Worm (Caenorhabditis elegans) whole organism, L2 larva: ENCODE data around the gene C06A12.19.

Experiments
- C34F6.9 ChIP-seq: fragments of 150-350 bp; optimal IDR thresholded peaks from 2 replicates; lab custom pipeline; 2014; ENCODE audit warnings: missing biosample characterization, missing genetic modification characterization
- F13H6.1 ChIP-seq: sonication (generic microtip); optimal IDR thresholded peaks from 2 replicates; lab custom pipeline; 2016; ENCODE audit warnings: missing genetic modification characterization, missing compliant biosample characterization
- R02D3.7 ChIP-seq: fragments of 150-350 bp; optimal IDR thresholded peaks from 2 replicates; lab custom pipeline; 2014; ENCODE audit warnings: missing biosample characterization, missing genetic modification characterization
- Y55F3AM.14 ChIP-seq: fragments of 200-800 bp; sonication (Bioruptor generic); optimal IDR thresholded peaks from 2 replicates; lab custom pipeline; 2018; ENCODE audit warnings: mild to moderate bottlenecking, missing genetic modification characterization, missing compliant biosample characterization
- ZK546.5 ChIP-seq: sonication (generic microtip); optimal IDR thresholded peaks from 2 replicates; lab custom pipeline; 2017; ENCODE audit warnings: missing biosample characterization, missing genetic modification characterization
- blmp-1 ChIP-seq: sonication (generic microtip); optimal IDR thresholded peaks from 2 replicates; lab custom pipeline; 2017; ENCODE audit warnings: missing genetic modification characterization, mild to moderate bottlenecking, missing compliant biosample characterization, antibody characterized with exemption, moderate library complexity; ENCODE audit not compliant: insufficient read depth
- ceh-16 ChIP-seq: fragments of 150-350 bp; optimal IDR thresholded peaks from 2 replicates; lab custom pipeline; 2014; ENCODE audit warnings: missing biosample characterization, missing genetic modification characterization
- ceh-82 ChIP-seq: fragments of 150-350 bp; optimal IDR thresholded peaks from 2 replicates; lab custom pipeline; 2014; ENCODE audit warnings: missing biosample characterization, missing genetic modification characterization
- crh-2 ChIP-seq: sonication (generic microtip); optimal IDR thresholded peaks from 2 replicates; lab custom pipeline; 2017; ENCODE audit warnings: missing biosample characterization, missing genetic modification characterization
- dmd-4 ChIP-seq: sonication (generic microtip); optimal IDR thresholded peaks from 2 replicates; lab custom pipeline; 2017; ENCODE audit warnings: missing biosample characterization, missing genetic modification characterization
- egl-27 ChIP-seq: sonication (generic microtip); optimal IDR thresholded peaks from 3 replicates; lab custom pipeline; 2017; ENCODE audit warnings: missing biosample characterization, missing genetic modification reagents, missing genetic modification characterization
- elt-1 ChIP-seq: fragments of 150-350 bp; optimal IDR thresholded peaks from 2 replicates; lab custom pipeline; 2014; ENCODE audit warnings: missing biosample characterization, missing genetic modification characterization
- fos-1 ChIP-seq: fragments of 150-350 bp; optimal IDR thresholded peaks from 2 replicates; lab custom pipeline; 2014; ENCODE audit warnings: missing biosample characterization, missing genetic modification characterization
- lin-13 ChIP-seq: fragments of 150-350 bp; optimal IDR thresholded peaks from 2 replicates; lab custom pipeline; 2014; ENCODE audit warnings: missing biosample characterization, missing genetic modification reagents, missing genetic modification characterization
- lsy-2 ChIP-seq, 2 experiments: fragments of 150-350 bp in 1 of 2; sonication (generic microtip) in 1 of 2; optimal IDR thresholded peaks; 2 replicates each; lab custom pipeline; 2014 to 2017; ENCODE audit warnings: missing biosample characterization in 2 of 2, missing genetic modification characterization in 2 of 2
- nhr-10 ChIP-seq: sonication (generic microtip); optimal IDR thresholded peaks from 2 replicates; lab custom pipeline; 2017; ENCODE audit warnings: missing biosample characterization, missing genetic modification characterization
- nhr-129 ChIP-seq: fragments of 150-350 bp; optimal IDR thresholded peaks from 2 replicates; lab custom pipeline; 2014; ENCODE audit warnings: missing biosample characterization, missing genetic modification characterization
- nhr-21 ChIP-seq: fragments of 150-350 bp; optimal IDR thresholded peaks from 2 replicates; lab custom pipeline; 2014; ENCODE audit warnings: missing biosample characterization, missing genetic modification characterization
- nhr-237 ChIP-seq: fragments of 150-350 bp; optimal IDR thresholded peaks from 2 replicates; lab custom pipeline; 2014; ENCODE audit warnings: missing biosample characterization, missing genetic modification characterization
- nhr-25 ChIP-seq: fragments of 150-350 bp; sonication (generic microtip); optimal IDR thresholded peaks from 3 replicates; lab custom pipeline; 2014; ENCODE audit warnings: missing biosample characterization, missing genetic modification characterization
- nhr-6 ChIP-seq: fragments of 150-350 bp; optimal IDR thresholded peaks from 2 replicates; lab custom pipeline; 2014; ENCODE audit warnings: missing biosample characterization, missing genetic modification characterization
- sem-4 ChIP-seq: fragments of 150-350 bp; optimal IDR thresholded peaks from 2 replicates; lab custom pipeline; 2014; ENCODE audit warnings: missing biosample characterization, missing genetic modification reagents, missing genetic modification characterization
- skn-1 ChIP-seq: sonication (generic microtip); optimal IDR thresholded peaks from 2 replicates; lab custom pipeline; 2017; ENCODE audit warnings: missing biosample characterization, missing genetic modification characterization
- sma-9 ChIP-seq, 2 experiments: fragments of 150-350 bp in 1 of 2; sonication (generic microtip) in 1 of 2; optimal IDR thresholded peaks; 2 replicates each; lab custom pipeline; 2014 to 2016; ENCODE audit warnings: missing genetic modification characterization in 2 of 2, mild to moderate bottlenecking in 1 of 2, missing biosample characterization in 1 of 2, missing compliant biosample characterization in 1 of 2, missing genetic modification reagents in 1 of 2, moderate library complexity in 1 of 2
- unc-55 ChIP-seq: fragments of 150-350 bp; sonication (generic microtip); optimal IDR thresholded peaks from 3 replicates; lab custom pipeline; 2014; ENCODE audit warnings: missing biosample characterization, missing genetic modification reagents, missing genetic modification characterization
- unc-62 ChIP-seq: fragments of 150-350 bp; optimal IDR thresholded peaks from 2 replicates; lab custom pipeline; 2014; ENCODE audit warnings: missing biosample characterization, missing genetic modification reagents, missing genetic modification characterization
- zag-1 ChIP-seq: fragments of 150-350 bp; optimal IDR thresholded peaks from 2 replicates; lab custom pipeline; 2014; ENCODE audit warnings: missing biosample characterization, missing genetic modification characterization
- ztf-1 ChIP-seq: fragments of 200-800 bp; sonication (Bioruptor generic); conservative IDR thresholded peaks from 2 replicates; pipeline ENCODE4 v1.3.6; 2022; ENCODE audit warnings: missing genetic modification characterization, missing compliant biosample characterization
- ztf-11 ChIP-seq: sonication (generic microtip); optimal IDR thresholded peaks from 2 replicates; lab custom pipeline; 2017; ENCODE audit warnings: missing biosample characterization, missing genetic modification characterization

Gene C06A12.19

ce11 chrIV:17440001-17440400, at the start of gene C06A12.19:
TSS of gene C06A12.19 (minus strand) at chrIV:17440101.
- TF ChIP-seq nhr-6 (tag; lab: Kevin White, UChicago) (no peak), nhr-10 (tag; lab: Kevin White, UChicago) (no peak), blmp-1 (tag; lab: Kevin White, UChicago) (no peak), crh-2 (tag; lab: Kevin White, UChicago) (no peak), nhr-129 (no peak), lin-13 (GFP tag; lab: Kevin White, UChicago) (no peak), nhr-21 (tag; lab: Kevin White, UChicago) (no peak), lsy-2 (tag; optimal IDR thresholded peaks at IDR 0.05; lab: Kevin White, UChicago) (no peak), nhr-237 (no peak)

DNA sequence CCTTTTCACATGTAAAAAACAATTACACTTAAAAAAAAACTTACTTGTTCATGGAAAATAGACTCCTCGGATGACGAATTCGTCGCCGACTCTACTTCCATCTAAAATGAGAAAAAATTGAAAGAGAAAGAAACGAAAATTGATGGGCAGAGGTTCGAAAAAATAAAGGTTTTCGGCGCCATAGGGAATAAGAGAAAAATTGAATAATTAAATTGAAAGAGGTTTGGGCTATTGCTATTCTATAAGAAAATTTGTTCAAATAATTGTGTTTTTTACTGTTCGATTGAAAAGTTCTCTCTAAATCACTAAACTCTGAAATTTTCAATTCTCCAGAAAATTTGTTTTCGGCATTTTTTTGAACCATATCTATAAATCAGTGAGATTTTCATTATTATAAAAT, 43.3 kb upstream of the C06A12.19 start, which contains the start of gene rabr-2:
Gene rabr-2, minus strand, starts transcription at position 101 of the 400 bp plus-strand sequence.
- TF ChIP-seq elt-1 (tag; lab: Kevin White, UChicago) = no peak
- no peak for TF ChIP-seq ztf-11
- TF ChIP-seq sem-4 (tag; lab: Kevin White, UChicago) = no peak
- no peak for TF ChIP-seq C34F6.9 (tag; lab: Kevin White, UChicago)
- no peak for TF ChIP-seq fos-1 (tag; lab: Kevin White, UChicago)
- no peak for TF ChIP-seq unc-62 (GFP tag; lab: Kevin White, UChicago)
- TF ChIP-seq nhr-21 (tag; lab: Kevin White, UChicago) = no peak

DNA sequence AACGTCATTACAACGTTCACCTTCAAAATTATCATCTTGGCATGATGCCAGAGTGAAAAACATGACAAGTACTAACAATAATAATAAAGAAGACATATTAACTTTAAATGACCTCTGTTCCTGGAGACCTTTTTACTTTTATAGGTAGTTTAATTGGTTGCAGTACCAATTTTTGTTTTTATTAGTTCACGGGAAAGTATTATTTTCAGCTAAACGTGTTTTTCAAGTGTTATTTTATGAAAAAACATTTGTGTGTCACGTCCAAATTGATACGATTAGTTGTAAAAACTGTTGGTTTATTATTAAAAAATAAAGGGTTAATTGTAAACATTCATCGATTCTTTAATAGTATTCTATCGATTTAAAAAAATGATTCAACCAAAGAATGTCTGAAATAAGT, 35.8 kb upstream of the C06A12.19 start, which contains the start of gene grl-24:
Gene grl-24, minus strand, starts transcription at position 101 of the 400 bp plus-strand sequence.
- TF ChIP-seq egl-27 (tag; lab: Kevin White, UChicago) = no peak
- no peak for TF ChIP-seq unc-55 (GFP tag; lab: Kevin White, UChicago)
- TF ChIP-seq skn-1 (tag; lab: Kevin White, UChicago) = no peak
- TF ChIP-seq ceh-82 (tag; lab: Kevin White, UChicago) = no peak

DNA sequence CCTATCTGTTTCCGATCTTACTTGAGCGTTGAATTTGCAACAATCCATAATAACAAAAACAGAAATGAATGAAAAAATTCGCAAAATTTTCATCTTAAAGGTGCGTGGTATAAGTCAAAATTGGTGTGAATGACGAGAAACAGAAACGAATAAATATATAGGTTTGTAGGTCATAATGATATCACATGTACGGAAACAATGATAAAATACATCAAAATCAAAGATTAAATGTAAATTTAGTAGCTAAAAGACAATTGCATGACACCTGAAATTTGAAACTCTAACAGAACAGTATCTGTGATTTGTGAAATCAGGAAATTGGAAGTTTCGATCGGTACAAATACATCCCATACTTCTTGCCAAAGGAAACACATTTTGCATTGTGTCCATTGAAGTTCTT, 35.3 kb upstream of the C06A12.19 start, which contains the start of gene F11E6.9:
Gene F11E6.9, minus strand, starts transcription at position 101 of the 400 bp plus-strand sequence.
- TF ChIP-seq ceh-16 (tag; lab: Kevin White, UChicago) (no peak), zag-1 (no peak), skn-1 (tag; lab: Kevin White, UChicago) (no peak), nhr-25 (tag; lab: Kevin White, UChicago) (no peak), crh-2 (tag; lab: Kevin White, UChicago) (no peak), R02D3.7 (no peak), ztf-11 (no peak), ztf-1 (GFP tag; lab: Robert Waterston, UW) (no peak), C34F6.9 (tag; lab: Kevin White, UChicago) (no peak)

- peak; percentile 78 for TF ChIP-seq nhr-25 (tag; lab: Kevin White, UChicago)
- peak; percentile 64 for TF ChIP-seq blmp-1 (tag; lab: Kevin White, UChicago)
- peak; percentile 4 for TF ChIP-seq crh-2 (tag; lab: Kevin White, UChicago)
- TF ChIP-seq dmd-4 (tag; lab: Kevin White, UChicago) = no peak
These were observed 34.1 kb upstream of the C06A12.19 start for ce11 chrIV:17474047-17474446.

ce11 chrIV:17473034-17473433, 33.1 kb upstream of the C06A12.19 start, which contains the start of gene gba-3:
TSS of gene gba-3 (plus strand) at chrIV:17473334.
- peak; percentile 47 for TF ChIP-seq nhr-25 (tag; lab: Kevin White, UChicago)
- TF ChIP-seq F13H6.1 = no peak
- no peak for TF ChIP-seq nhr-21 (tag; lab: Kevin White, UChicago)
- TF ChIP-seq Y55F3AM.14 (GFP tag; lab: Kevin White, UChicago) = no peak
- peak; percentile 8 for TF ChIP-seq sma-9 (GFP tag; optimal IDR thresholded peaks at IDR 0.05; lab: Kevin White, UChicago)
- TF ChIP-seq sma-9 (tag; optimal IDR thresholded peaks at IDR 0.05; lab: Kevin White, UChicago) = no peak
- no peak for TF ChIP-seq ZK546.5
- no peak for TF ChIP-seq sem-4 (tag; lab: Kevin White, UChicago)
- peak; percentile 18 for TF ChIP-seq blmp-1 (tag; lab: Kevin White, UChicago)
- TF ChIP-seq unc-55 (GFP tag; lab: Kevin White, UChicago) = no peak
- TF ChIP-seq, all 48 proteins: peak for 3
